Worm (Caenorhabditis elegans) whole organism, L4/young adult: ENCODE data around the gene pmp-4.

Source experiments
- W03F9.2 ChIP-seq: fragments of 150-350 bp; optimal IDR thresholded peaks from 2 replicates; lab custom pipeline; 2014; ENCODE audit warnings: missing biosample characterization, missing genetic modification characterization
- dao-5 ChIP-seq: sonication (generic microtip); optimal IDR thresholded peaks from 2 replicates; lab custom pipeline; 2016; ENCODE audit warnings: missing genotype, missing genetic modification characterization, moderate library complexity, missing compliant biosample characterization
- him-1 ChIP-seq: sonication (generic microtip); optimal IDR thresholded peaks from 2 replicates; lab custom pipeline; 2016; ENCODE audit warnings: missing genotype, missing genetic modification reagents, missing genetic modification characterization, missing compliant biosample characterization

- TF ChIP-seq dao-5 (tag; lab: Kevin White, UChicago) (no peak), him-1 (tag; lab: Kevin White, UChicago) (no peak), W03F9.2 (tag; lab: Kevin White, UChicago) (no peak)
These were observed 38.1 kb downstream of the pmp-4 start, which contains the start of gene zipt-17 for ce11 chrIV:17367294-17367693.
